Worm (Caenorhabditis elegans): ENCODE data around the gene pigb-1.
A peak's percentile ranks its signal among the peaks of the same experiment; 100 is the strongest.

The pigb-1 gene

DNA sequence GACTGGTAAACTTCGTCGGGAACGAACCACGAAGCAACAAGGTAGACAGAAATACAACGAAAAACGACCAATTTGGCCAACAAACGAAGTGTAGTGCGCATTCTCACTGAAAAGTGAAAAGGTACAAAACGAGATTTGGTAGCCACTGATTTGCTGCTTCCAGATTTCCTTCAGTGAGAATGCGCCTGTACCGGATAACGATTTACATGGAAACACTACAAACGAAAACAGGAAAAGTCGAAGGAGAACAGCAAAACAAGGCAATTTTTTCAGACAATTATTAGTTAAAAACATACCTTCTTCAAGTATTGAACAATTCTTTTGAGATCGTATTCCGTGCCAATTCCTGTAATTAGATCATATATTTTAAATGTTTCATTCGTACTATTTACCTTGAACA, at the start of gene pigb-1:
Gene pigb-1 (minus strand): TSS at position 101 of the 400 bp plus-strand sequence.
- TF ChIP-seq ztf-29 (GFP tag; IDR thresholded peaks at IDR 0.05) (no peak), cog-1 (tag; optimal IDR thresholded peaks at IDR 0.05) (no peak), tab-1 (GFP tag; IDR thresholded peaks at IDR 0.05) (no peak), ztf-23 (GFP tag; IDR thresholded peaks at IDR 0.05) (no peak), T22C8.4 (GFP tag; IDR thresholded peaks at IDR 0.05) (no peak), klf-2 (GFP tag; conservative IDR thresholded peaks at IDR 0.05) (no peak), ref-1 (GFP tag; conservative IDR thresholded peaks at IDR 0.05) (no peak), med-1 (GFP tag; optimal IDR thresholded peaks at IDR 0.05; ENCODE audit: insufficient read depth) (no peak), flt-1 (GFP tag; IDR thresholded peaks at IDR 0.05) (no peak)

DNA sequence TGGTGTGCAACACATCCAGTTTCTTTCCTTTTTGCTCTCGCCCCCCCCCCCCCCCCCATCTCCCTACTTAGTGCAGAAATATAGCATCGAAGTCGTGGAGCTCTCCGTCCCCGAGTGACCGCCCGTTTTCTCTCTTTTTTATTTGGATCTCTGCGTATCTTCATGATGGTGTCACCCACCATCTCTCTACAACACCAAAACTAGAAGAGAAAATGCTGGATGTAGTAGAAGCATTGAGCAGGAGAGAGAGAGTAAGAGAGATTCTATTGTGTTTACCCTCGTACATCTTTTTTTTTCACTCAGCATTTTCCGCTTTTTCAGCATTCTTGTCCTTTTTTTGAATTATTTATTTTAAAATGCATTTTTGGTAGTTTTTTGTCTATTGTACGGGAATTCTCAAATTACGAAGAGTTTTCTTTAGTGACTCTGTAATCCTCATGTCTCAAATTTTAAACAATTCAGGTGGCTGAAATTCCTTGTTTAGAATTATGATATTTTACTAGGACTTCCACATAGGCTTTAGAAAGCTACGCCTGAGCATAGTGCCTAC, 49.6 kb upstream of the pigb-1 start:
- TF ChIP-seq ztf-29 (GFP tag; IDR thresholded peaks at IDR 0.05) (no peak), tab-1 (GFP tag; IDR thresholded peaks at IDR 0.05) (no peak), med-1 (GFP tag; optimal IDR thresholded peaks at IDR 0.05; ENCODE audit: insufficient read depth) (no peak), flt-1 (GFP tag; IDR thresholded peaks at IDR 0.05) (no peak), ztf-23 (GFP tag; IDR thresholded peaks at IDR 0.05) (no peak), T22C8.4 (GFP tag; IDR thresholded peaks at IDR 0.05) (no peak), cog-1 (tag; optimal IDR thresholded peaks at IDR 0.05) (no peak), ref-1 (GFP tag; conservative IDR thresholded peaks at IDR 0.05) (no peak), klf-2 (GFP tag; conservative IDR thresholded peaks at IDR 0.05) (no peak)

DNA sequence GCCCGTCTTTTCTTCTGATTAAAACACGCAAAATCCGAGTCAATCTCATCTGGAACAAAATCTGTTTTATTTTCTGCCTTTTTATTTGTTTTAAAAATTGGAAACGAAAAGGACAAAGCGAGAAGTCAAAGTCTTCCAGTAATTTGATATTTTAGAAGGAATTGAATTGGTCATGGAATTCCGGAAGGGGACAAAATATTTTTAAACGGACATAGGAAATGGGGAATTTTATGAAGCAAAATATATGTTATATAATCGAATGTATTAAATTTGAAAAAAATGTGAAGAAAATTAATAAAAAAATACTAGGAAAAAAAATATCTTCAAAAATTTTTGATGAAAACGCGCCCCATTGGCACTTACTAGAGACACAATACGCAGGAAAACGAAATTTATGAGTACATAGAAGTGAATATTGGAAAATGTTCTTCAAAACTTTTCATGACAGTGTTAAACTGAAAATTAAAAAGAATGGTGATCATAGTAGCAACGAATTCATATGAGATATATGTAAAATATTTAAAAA, 47.8 kb upstream of the pigb-1 start, which contains the start of gene F33G12.7:
Gene F33G12.7 (minus strand): TSS at position 51 of the 526 bp plus-strand sequence.
- TF ChIP-seq klf-2 (GFP tag; conservative IDR thresholded peaks at IDR 0.05) (no peak), T22C8.4 (GFP tag; IDR thresholded peaks at IDR 0.05) (no peak), tab-1 (GFP tag; IDR thresholded peaks at IDR 0.05) (no peak), ref-1 (GFP tag; conservative IDR thresholded peaks at IDR 0.05) (no peak), flt-1 (GFP tag; IDR thresholded peaks at IDR 0.05) (no peak), med-1 (GFP tag; optimal IDR thresholded peaks at IDR 0.05; ENCODE audit: insufficient read depth) (no peak), ztf-29 (GFP tag; IDR thresholded peaks at IDR 0.05) (no peak), ztf-23 (GFP tag; IDR thresholded peaks at IDR 0.05) (no peak)

DNA sequence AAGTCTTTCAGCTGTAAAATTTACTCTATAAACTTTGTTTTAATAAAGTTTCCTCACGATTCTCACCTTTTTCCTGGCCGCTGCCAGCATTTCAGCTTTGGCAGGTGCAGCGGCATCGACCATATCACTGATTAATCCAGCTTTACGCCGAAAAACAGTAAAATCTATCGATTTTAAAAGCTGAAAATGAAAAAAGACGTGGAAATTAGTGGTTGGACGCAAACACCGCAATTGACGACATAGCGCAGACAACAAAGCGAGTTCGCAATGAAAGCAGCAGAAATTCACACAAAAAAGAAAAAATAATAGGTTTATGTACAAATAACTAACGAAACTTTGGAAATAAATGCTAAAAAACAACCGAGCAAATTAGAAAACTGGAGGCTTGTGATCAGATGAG, 47.0 kb upstream of the pigb-1 start, which contains the start of gene golg-2:
Gene golg-2 (minus strand): TSS at position 180 of the 400 bp plus-strand sequence.
- TF ChIP-seq ztf-29 (GFP tag; IDR thresholded peaks at IDR 0.05) = no peak
- TF ChIP-seq ztf-23 (GFP tag; IDR thresholded peaks at IDR 0.05) = no peak
- TF ChIP-seq cog-1 (tag; optimal IDR thresholded peaks at IDR 0.05) = no peak
- TF ChIP-seq T22C8.4 (GFP tag; IDR thresholded peaks at IDR 0.05) = no peak
- no peak for TF ChIP-seq flt-1 (GFP tag; IDR thresholded peaks at IDR 0.05)
- TF ChIP-seq med-1 (GFP tag; optimal IDR thresholded peaks at IDR 0.05; ENCODE audit: insufficient read depth) = no peak
- TF ChIP-seq ref-1 (GFP tag; conservative IDR thresholded peaks at IDR 0.05) = no peak
- TF ChIP-seq tab-1 (GFP tag; IDR thresholded peaks at IDR 0.05) = no peak
- TF ChIP-seq klf-2 (GFP tag; conservative IDR thresholded peaks at IDR 0.05) = no peak

DNA sequence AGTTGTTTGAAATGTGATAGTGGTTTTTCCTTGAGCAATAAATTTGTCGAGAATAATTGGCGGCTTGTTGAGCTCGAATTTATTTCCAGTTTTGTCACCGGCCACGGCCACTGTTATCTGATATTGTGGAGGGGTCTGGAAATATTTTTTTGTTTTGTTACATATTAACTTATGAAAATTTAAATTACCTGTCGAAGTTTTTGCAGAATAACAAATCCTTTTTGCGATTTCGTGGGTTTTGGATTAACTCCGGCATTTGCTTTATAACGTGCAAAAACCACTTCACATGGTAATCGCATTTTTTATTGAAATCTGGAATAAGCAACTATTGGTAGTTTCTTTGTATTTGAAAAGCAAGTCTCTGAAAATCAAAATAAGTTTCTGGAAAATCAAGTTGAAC, 43.3 kb upstream of the pigb-1 start, which contains the start of gene lrr-1:
Gene lrr-1 (minus strand): TSS at position 312 of the 400 bp plus-strand sequence.
- TF ChIP-seq tab-1 (GFP tag; IDR thresholded peaks at IDR 0.05) (no peak), med-1 (GFP tag; optimal IDR thresholded peaks at IDR 0.05; ENCODE audit: insufficient read depth) (no peak)

DNA sequence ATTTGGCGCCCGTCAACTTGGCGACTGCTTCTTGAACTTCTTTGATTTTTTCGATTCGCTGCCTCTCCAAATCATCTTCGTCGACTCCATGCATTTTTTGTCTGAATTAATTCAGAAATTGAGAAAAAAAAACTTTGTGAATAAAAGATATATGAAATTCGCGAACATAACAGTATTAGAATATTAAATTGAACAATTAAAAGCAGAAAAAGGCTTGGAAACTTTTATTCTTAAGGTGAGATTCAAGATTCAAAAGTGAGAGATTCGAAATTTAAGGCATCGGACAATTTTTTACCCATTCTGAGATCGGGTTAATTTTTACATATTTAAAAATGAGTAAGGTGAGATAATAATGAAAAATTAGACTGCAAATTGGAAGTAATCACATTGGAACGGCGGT, 41.1 kb upstream of the pigb-1 start, which contains the start of gene F33G12.3:
Gene F33G12.3 (minus strand): TSS at position 101 of the 400 bp plus-strand sequence.
- TF ChIP-seq ref-1 (GFP tag; conservative IDR thresholded peaks at IDR 0.05) (no peak), tab-1 (GFP tag; IDR thresholded peaks at IDR 0.05) (no peak), med-1 (GFP tag; optimal IDR thresholded peaks at IDR 0.05; ENCODE audit: insufficient read depth) (no peak), ztf-29 (GFP tag; IDR thresholded peaks at IDR 0.05) (no peak), klf-2 (GFP tag; conservative IDR thresholded peaks at IDR 0.05) (no peak), ztf-23 (GFP tag; IDR thresholded peaks at IDR 0.05) (no peak), cog-1 (tag; optimal IDR thresholded peaks at IDR 0.05) (no peak), flt-1 (GFP tag; IDR thresholded peaks at IDR 0.05) (no peak), T22C8.4 (GFP tag; IDR thresholded peaks at IDR 0.05) (no peak)

DNA sequence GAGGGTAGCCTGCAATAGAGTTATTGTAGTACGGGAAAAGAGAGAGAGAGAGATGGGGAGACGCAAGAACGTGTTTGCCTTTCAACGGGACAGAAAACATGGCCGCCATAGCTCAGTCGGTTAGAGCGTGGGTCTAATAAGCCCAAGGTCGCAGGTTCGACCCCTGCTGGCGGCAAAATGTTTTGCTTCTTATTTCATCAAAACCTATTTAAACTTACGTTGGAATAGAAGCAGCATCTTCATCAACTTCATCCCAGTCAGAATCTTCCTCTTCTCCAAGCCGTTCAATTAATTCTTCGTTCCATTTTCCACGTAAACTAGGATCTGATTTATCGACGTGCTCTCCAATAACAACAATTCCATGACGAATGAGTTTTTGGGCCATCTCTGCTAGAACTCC, 39.8 kb upstream of the pigb-1 start:
- TF ChIP-seq flt-1 (GFP tag; IDR thresholded peaks at IDR 0.05) (peak; percentile 97), tab-1 (GFP tag; IDR thresholded peaks at IDR 0.05) (peak; percentile 97), klf-2 (GFP tag; conservative IDR thresholded peaks at IDR 0.05) (peak; percentile 89), ref-1 (GFP tag; conservative IDR thresholded peaks at IDR 0.05) (peak; percentile 93), ztf-23 (GFP tag; IDR thresholded peaks at IDR 0.05) (peak; percentile 93), cog-1 (tag; optimal IDR thresholded peaks at IDR 0.05) (peak; percentile 95), ztf-29 (GFP tag; IDR thresholded peaks at IDR 0.05) (peak; percentile 99), T22C8.4 (GFP tag; IDR thresholded peaks at IDR 0.05) (peak; percentile 95), med-1 (GFP tag; optimal IDR thresholded peaks at IDR 0.05; ENCODE audit: insufficient read depth) (peak; percentile 74)

DNA sequence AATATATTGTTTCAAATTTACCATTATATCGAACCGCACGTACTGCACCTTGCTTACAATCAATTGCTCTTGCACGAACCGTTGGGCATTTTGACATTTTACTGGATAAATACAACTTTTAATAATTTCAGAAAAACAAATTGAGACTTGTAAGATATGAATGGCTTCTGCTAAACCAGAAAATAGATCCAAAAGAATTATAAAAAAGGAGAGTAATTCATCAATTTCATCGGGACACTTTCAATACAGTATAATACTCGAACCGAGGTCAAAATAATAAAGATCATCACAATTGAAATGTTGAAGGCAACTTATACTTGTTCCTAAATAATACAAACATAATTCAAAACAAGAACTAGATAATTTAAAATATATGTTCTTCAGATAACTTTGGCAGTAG, 38.7 kb upstream of the pigb-1 start, which contains the start of gene wdr-83:
Gene wdr-83 (minus strand): TSS at position 101 of the 400 bp plus-strand sequence.
- TF ChIP-seq flt-1 (GFP tag; IDR thresholded peaks at IDR 0.05) = no peak
- TF ChIP-seq tab-1 (GFP tag; IDR thresholded peaks at IDR 0.05) = no peak
- TF ChIP-seq cog-1 (tag; optimal IDR thresholded peaks at IDR 0.05) = no peak
- TF ChIP-seq ref-1 (GFP tag; conservative IDR thresholded peaks at IDR 0.05) = no peak
- no peak for TF ChIP-seq klf-2 (GFP tag; conservative IDR thresholded peaks at IDR 0.05)
- TF ChIP-seq ztf-29 (GFP tag; IDR thresholded peaks at IDR 0.05) = no peak
- TF ChIP-seq ztf-23 (GFP tag; IDR thresholded peaks at IDR 0.05) = no peak
- TF ChIP-seq med-1 (GFP tag; optimal IDR thresholded peaks at IDR 0.05; ENCODE audit: insufficient read depth) = no peak
- TF ChIP-seq T22C8.4 (GFP tag; IDR thresholded peaks at IDR 0.05) = no peak

DNA sequence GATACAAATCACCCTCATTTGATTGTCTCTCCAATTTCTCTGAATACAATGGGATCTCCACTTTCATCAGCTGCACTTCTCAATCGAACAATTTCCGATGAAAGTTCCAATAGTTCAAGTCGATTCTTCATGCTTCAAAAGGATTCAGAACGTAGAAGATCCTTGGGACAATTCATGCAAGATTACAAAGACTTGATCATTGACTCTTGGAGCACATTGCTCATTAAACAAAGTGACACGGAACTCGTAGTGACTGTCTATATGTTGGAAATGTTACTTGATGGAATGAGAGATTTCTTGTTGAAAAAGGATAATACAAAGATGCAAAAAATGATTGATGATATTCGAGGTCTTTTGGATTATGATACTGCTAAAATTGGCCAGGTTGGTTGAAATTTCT, 35.1 kb upstream of the pigb-1 start:
- TF ChIP-seq flt-1 (GFP tag; IDR thresholded peaks at IDR 0.05) (no peak), ztf-29 (GFP tag; IDR thresholded peaks at IDR 0.05) (no peak), tab-1 (GFP tag; IDR thresholded peaks at IDR 0.05) (no peak), cog-1 (tag; optimal IDR thresholded peaks at IDR 0.05) (no peak), med-1 (GFP tag; optimal IDR thresholded peaks at IDR 0.05; ENCODE audit: insufficient read depth) (no peak)
